Fruit fly (Drosophila melanogaster) whole organism, prepupa: ENCODE measurements around the gene Calx.

Experiments used
- Blimp-1 ChIP-seq: fragments of 200-800 bp; sonication (Bioruptor generic); optimal IDR thresholded peaks from 3 replicates; lab custom pipeline; 2017; ENCODE audit warnings: missing biosample characterization, missing genetic modification characterization, mild to moderate bottlenecking, moderate library complexity, missing genetic modification reagents
- CG10631 ChIP-seq: fragments of 200-800 bp; sonication (Bioruptor generic); optimal IDR thresholded peaks from 2 replicates; lab custom pipeline; 2016; ENCODE audit warnings: missing biosample characterization, missing genetic modification characterization
- CG11294 ChIP-seq: fragments of 200-800 bp; sonication (Bioruptor generic); IDR thresholded peaks from 2 replicates; pipeline ENCODE4 v1.3.6; 2022; ENCODE audit warnings: missing biosample characterization, missing genetic modification characterization
- CG11762 ChIP-seq: fragments of 200-800 bp; sonication (Bioruptor generic); optimal IDR thresholded peaks from 3 replicates; lab custom pipeline; 2016; ENCODE audit warnings: missing biosample characterization, missing genetic modification characterization; ENCODE audit not compliant: insufficient read depth
- CG15336 ChIP-seq: fragments of 200-800 bp; sonication (Bioruptor generic); IDR thresholded peaks from 2 replicates; pipeline ENCODE4 v1.3.6; 2022; ENCODE audit warnings: missing biosample characterization, missing genetic modification characterization
- CG1621 ChIP-seq: fragments of 200-800 bp; sonication (Bioruptor generic); optimal IDR thresholded peaks from 3 replicates; lab custom pipeline; 2018; ENCODE audit warnings: missing biosample characterization, mild to moderate bottlenecking, missing genetic modification characterization
- CG16779 ChIP-seq: fragments of 200-800 bp; sonication (Bioruptor generic); optimal IDR thresholded peaks from 3 replicates; lab custom pipeline; 2017; ENCODE audit warnings: missing biosample characterization, mild to moderate bottlenecking, missing genetic modification characterization
- CG3919 ChIP-seq: fragments of 200-800 bp; sonication (Bioruptor generic); optimal IDR thresholded peaks from 3 replicates; lab custom pipeline; 2016; ENCODE audit warnings: missing biosample characterization, missing genetic modification characterization
- CG4318 ChIP-seq: fragments of 200-800 bp; sonication (Bioruptor generic); optimal IDR thresholded peaks from 3 replicates; lab custom pipeline; 2017; ENCODE audit warnings: missing biosample characterization, mild to moderate bottlenecking, missing genetic modification characterization
- CG6163 ChIP-seq: fragments of 200-800 bp; sonication (Bioruptor generic); IDR thresholded peaks from 3 replicates; pipeline ENCODE4 v1.3.6; 2022; ENCODE audit warnings: missing biosample characterization, missing genetic modification characterization
- CG6276 ChIP-seq: fragments of 200-800 bp; sonication (Bioruptor generic); optimal IDR thresholded peaks from 2 replicates; lab custom pipeline; 2017; ENCODE audit warnings: missing biosample characterization, mild to moderate bottlenecking, missing genetic modification characterization
- CG6792 ChIP-seq: fragments of 200-800 bp; sonication (Bioruptor generic); optimal IDR thresholded peaks from 3 replicates; lab custom pipeline; 2016; ENCODE audit warnings: missing biosample characterization, missing genetic modification characterization
- CG6808 ChIP-seq: fragments of 200-800 bp; sonication (Bioruptor generic); optimal IDR thresholded peaks from 3 replicates; lab custom pipeline; 2017; ENCODE audit warnings: missing biosample characterization, missing genetic modification characterization, mild to moderate bottlenecking, moderate library complexity, missing genetic modification reagents
- CG8319 ChIP-seq: fragments of 200-800 bp; sonication (Bioruptor generic); optimal IDR thresholded peaks from 3 replicates; lab custom pipeline; 2016; ENCODE audit warnings: missing biosample characterization, missing genetic modification characterization
- CG8632 ChIP-seq: fragments of 200-800 bp; sonication (Bioruptor generic); optimal IDR thresholded peaks from 3 replicates; lab custom pipeline; 2016; ENCODE audit warnings: missing biosample characterization, missing genetic modification characterization
- Eip75B ChIP-seq: fragments of 200-800 bp; sonication (Bioruptor generic); optimal IDR thresholded peaks from 3 replicates; lab custom pipeline; 2016; ENCODE audit warnings: missing biosample characterization, missing genetic modification characterization
- Eip93F ChIP-seq: fragments of 200-800 bp; sonication (Bioruptor generic); optimal IDR thresholded peaks from 2 replicates; lab custom pipeline; 2016; ENCODE audit warnings: missing biosample characterization, mild to moderate bottlenecking, missing genetic modification characterization
- Ets96B ChIP-seq: fragments of 200-800 bp; optimal IDR thresholded peaks from 2 replicates; lab custom pipeline; 2019; ENCODE audit warnings: missing biosample characterization, mild to moderate bottlenecking, missing genetic modification characterization, moderate library complexity
- Hr39 ChIP-seq: fragments of 200-800 bp; sonication (Bioruptor generic); optimal IDR thresholded peaks from 2 replicates; lab custom pipeline; 2016; ENCODE audit warnings: missing biosample characterization, missing genetic modification characterization
- Hr4 ChIP-seq: fragments of 200-800 bp; sonication (Bioruptor generic); optimal IDR thresholded peaks from 3 replicates; lab custom pipeline; 2016; ENCODE audit warnings: missing biosample characterization, missing genetic modification characterization
- Lpt ChIP-seq: fragments of 200-800 bp; sonication (Bioruptor generic); optimal IDR thresholded peaks from 3 replicates; lab custom pipeline; 2016; ENCODE audit warnings: missing biosample characterization, missing genetic modification characterization
- Smox ChIP-seq: fragments of 200-800 bp; sonication (Bioruptor generic); optimal IDR thresholded peaks from 3 replicates; lab custom pipeline; 2016; ENCODE audit warnings: missing biosample characterization, missing genetic modification characterization
- Sox14 ChIP-seq: fragments of 200-800 bp; sonication (Bioruptor generic); optimal IDR thresholded peaks from 3 replicates; lab custom pipeline; 2016; ENCODE audit warnings: missing biosample characterization, missing genetic modification characterization
- achi ChIP-seq: fragments of 200-800 bp; sonication (Bioruptor generic); optimal IDR thresholded peaks from 3 replicates; lab custom pipeline; 2016; ENCODE audit warnings: missing biosample characterization, missing genetic modification characterization
- acj6 ChIP-seq: fragments of 200-800 bp; sonication (Bioruptor generic); optimal IDR thresholded peaks from 3 replicates; lab custom pipeline; 2016; ENCODE audit warnings: missing biosample characterization, missing genetic modification characterization
- cyc ChIP-seq: fragments of 200-800 bp; sonication (Bioruptor generic); optimal IDR thresholded peaks from 3 replicates; lab custom pipeline; 2016; ENCODE audit warnings: missing biosample characterization, missing genetic modification characterization
- eg ChIP-seq: fragments of 200-800 bp; sonication (Bioruptor generic); IDR thresholded peaks from 3 replicates; pipeline ENCODE4 v1.3.6; 2022; ENCODE audit warnings: missing biosample characterization, missing genetic modification characterization
- esn ChIP-seq: fragments of 200-800 bp; sonication (Bioruptor generic); optimal IDR thresholded peaks from 2 replicates; lab custom pipeline; 2016; ENCODE audit warnings: missing biosample characterization, mild to moderate bottlenecking, missing genetic modification characterization, moderate library complexity
- fd59A ChIP-seq: fragments of 200-800 bp; sonication (Bioruptor generic); optimal IDR thresholded peaks from 2 replicates; lab custom pipeline; 2017; ENCODE audit warnings: missing biosample characterization, mild to moderate bottlenecking, missing genetic modification characterization, missing genetic modification reagents
- fd85E ChIP-seq: fragments of 200-800 bp; sonication (Bioruptor generic); optimal IDR thresholded peaks from 3 replicates; lab custom pipeline; 2016; ENCODE audit warnings: missing biosample characterization, missing genetic modification characterization
- fkh ChIP-seq: fragments of 200-800 bp; sonication (Bioruptor generic); optimal IDR thresholded peaks from 3 replicates; lab custom pipeline; 2017; ENCODE audit warnings: missing biosample characterization, mild to moderate bottlenecking, missing genetic modification characterization, moderate library complexity
- pdm3 ChIP-seq: fragments of 200-800 bp; sonication (Bioruptor generic); optimal IDR thresholded peaks from 3 replicates; lab custom pipeline; 2016; ENCODE audit warnings: missing biosample characterization, missing genetic modification characterization
- spab ChIP-seq: fragments of 200-800 bp; sonication (Bioruptor generic); optimal IDR thresholded peaks from 2 replicates; lab custom pipeline; 2017; ENCODE audit warnings: missing biosample characterization, mild to moderate bottlenecking, missing genetic modification characterization, missing genetic modification reagents
- svp ChIP-seq: fragments of 200-800 bp; sonication (Bioruptor generic); peaks from one replicate; lab custom pipeline; 2016; ENCODE audit warnings: missing biosample characterization, missing genetic modification characterization
- topi ChIP-seq: fragments of 200-800 bp; sonication (Bioruptor generic); optimal IDR thresholded peaks from 3 replicates; lab custom pipeline; 2016; ENCODE audit warnings: missing biosample characterization, missing genetic modification characterization

Calx gene

dm6 chr3R:21046927-21047326, 68.9 kb downstream of the Calx start, which contains the start of gene CG31207:
Gene CG31207 (minus strand): TSS chr3R:21047027.
- TF ChIP-seq Eip75B (GFP tag; lab: Kevin White, UChicago) (no peak), CG1621 (tag; lab: Kevin White, UChicago) (no peak), CG15336 (GFP tag; lab: Robert Waterston, UW) (no peak), Hr39 (GFP tag; lab: Kevin White, UChicago) (no peak), fkh (no peak), fd59A (GFP tag; lab: Kevin White, UChicago) (no peak), eg (GFP tag; lab: Robert Waterston, UW) (no peak), Hr4 (GFP tag; lab: Kevin White, UChicago) (no peak), achi (GFP tag; lab: Kevin White, UChicago) (no peak), CG4318 (no peak), cyc (GFP tag; lab: Kevin White, UChicago) (no peak)

dm6 chr3R:21048729-21049128, 70.7 kb downstream of the Calx start, which contains the start of gene CG7079:
Gene CG7079 (minus strand): TSS chr3R:21048829.
- TF ChIP-seq CG1621 (tag; lab: Kevin White, UChicago) (no peak), topi (GFP tag; lab: Kevin White, UChicago) (no peak), CG8632 (GFP tag; lab: Kevin White, UChicago) (no peak), CG3919 (GFP tag; lab: Kevin White, UChicago) (no peak), CG6276 (GFP tag; lab: Kevin White, UChicago) (no peak), spab (GFP tag; lab: Kevin White, UChicago) (no peak), Blimp-1 (no peak), Eip75B (GFP tag; lab: Kevin White, UChicago) (no peak), Lpt (GFP tag; lab: Kevin White, UChicago) (no peak), CG16779 (no peak), CG6792 (no peak), CG6163 (no peak), acj6 (GFP tag; lab: Kevin White, UChicago) (no peak), svp (GFP tag; lab: Kevin White, UChicago) (no peak), Ets96B (tag; lab: Kevin White, UChicago) (no peak), CG15336 (GFP tag; lab: Robert Waterston, UW) (no peak), Eip93F (GFP tag; lab: Kevin White, UChicago) (no peak), CG8319 (GFP tag; lab: Kevin White, UChicago) (no peak), Sox14 (GFP tag; lab: Kevin White, UChicago) (no peak)

DNA sequence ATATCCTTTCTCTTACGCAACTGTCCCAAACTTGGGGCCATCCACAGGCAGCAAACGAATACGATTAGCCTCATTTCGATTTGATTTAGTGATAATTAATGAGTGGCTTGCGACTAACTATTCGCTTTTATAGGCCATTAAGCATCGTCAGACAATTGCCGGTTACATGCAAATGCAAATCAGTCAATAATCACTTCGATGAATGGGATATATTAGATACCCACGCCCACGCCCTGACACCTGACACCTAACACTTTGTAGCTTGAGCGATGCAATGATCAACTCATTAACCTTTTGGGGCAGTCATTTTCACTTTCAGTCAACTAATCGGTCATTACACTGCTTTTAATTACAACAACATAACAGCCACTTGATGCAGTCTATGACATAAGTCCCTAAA, 72.9 kb downstream of the Calx start, which contains the start of gene Jhbp15:
Gene Jhbp15, minus strand, starts transcription at position 101 of the 400 bp plus-strand sequence.
- TF ChIP-seq eg (GFP tag; lab: Robert Waterston, UW) = no peak
- no peak for TF ChIP-seq fd59A (GFP tag; lab: Kevin White, UChicago)
- TF ChIP-seq CG10631 (GFP tag; lab: Kevin White, UChicago) = no peak
- TF ChIP-seq CG11294 (GFP tag; lab: Robert Waterston, UW) = no peak
- TF ChIP-seq Eip75B (GFP tag; lab: Kevin White, UChicago) = no peak
- no peak for TF ChIP-seq Smox (GFP tag; lab: Kevin White, UChicago)
- TF ChIP-seq, all 60 proteins: peak for 0

DNA sequence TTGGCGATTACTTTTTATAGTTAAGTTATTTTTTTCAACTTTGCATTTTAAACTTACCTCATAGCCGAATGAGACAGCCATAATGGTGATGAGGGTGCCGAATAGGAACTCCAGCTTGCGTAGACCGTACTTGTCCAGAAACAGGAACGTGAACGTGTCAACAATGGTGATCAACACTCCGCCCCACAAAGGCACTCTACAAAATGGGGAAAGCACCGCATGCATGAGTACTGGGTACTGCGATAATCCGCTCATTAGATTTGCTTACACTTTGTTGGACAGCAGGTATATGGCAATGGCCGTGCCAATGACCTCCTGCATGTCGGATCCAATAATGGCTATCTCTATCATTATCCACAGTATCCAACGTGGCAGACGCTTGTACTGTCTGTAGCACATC, 79.5 kb downstream of the Calx start:
- no peak for TF ChIP-seq Smox (GFP tag; lab: Kevin White, UChicago)
- no peak for TF ChIP-seq CG11294 (GFP tag; lab: Robert Waterston, UW)
- no peak for TF ChIP-seq CG6808 (GFP tag; lab: Kevin White, UChicago)
- no peak for TF ChIP-seq CG11762
- no peak for TF ChIP-seq CG16779
- no peak for TF ChIP-seq CG8319 (GFP tag; lab: Kevin White, UChicago)
- no peak for TF ChIP-seq CG6276 (GFP tag; lab: Kevin White, UChicago)
- no peak for TF ChIP-seq spab (GFP tag; lab: Kevin White, UChicago)
- TF ChIP-seq acj6 (GFP tag; lab: Kevin White, UChicago) = no peak
- no peak for TF ChIP-seq topi (GFP tag; lab: Kevin White, UChicago)
- no peak for TF ChIP-seq pdm3 (GFP tag; lab: Kevin White, UChicago)
- no peak for TF ChIP-seq CG4318
- TF ChIP-seq esn = no peak
- no peak for TF ChIP-seq fd85E (GFP tag; lab: Kevin White, UChicago)
- TF ChIP-seq Hr39 (GFP tag; lab: Kevin White, UChicago) = no peak
- TF ChIP-seq, all 60 proteins: peak for 0
